Fruit fly (Drosophila melanogaster) whole organism, prepupa: ENCODE data around the gene CG10164.

Experiments
- Blimp-1 ChIP-seq: fragments of 200-800 bp; sonication (Bioruptor generic); optimal IDR thresholded peaks from 3 replicates; lab custom pipeline; 2017; ENCODE audit warnings: missing biosample characterization, missing genetic modification characterization, mild to moderate bottlenecking, moderate library complexity, missing genetic modification reagents
- CG10631 ChIP-seq: fragments of 200-800 bp; sonication (Bioruptor generic); optimal IDR thresholded peaks from 2 replicates; lab custom pipeline; 2016; ENCODE audit warnings: missing biosample characterization, missing genetic modification characterization
- CG10669 ChIP-seq: fragments of 200-800 bp; sonication (Bioruptor generic); optimal IDR thresholded peaks from 3 replicates; lab custom pipeline; 2018; ENCODE audit warnings: missing biosample characterization, mild to moderate bottlenecking, missing genetic modification characterization, moderate library complexity
- CG11294 ChIP-seq: fragments of 200-800 bp; sonication (Bioruptor generic); IDR thresholded peaks from 2 replicates; pipeline ENCODE4 v1.3.6; 2022; ENCODE audit warnings: missing biosample characterization, missing genetic modification characterization
- CG11762 ChIP-seq: fragments of 200-800 bp; sonication (Bioruptor generic); optimal IDR thresholded peaks from 3 replicates; lab custom pipeline; 2016; ENCODE audit warnings: missing biosample characterization, missing genetic modification characterization; ENCODE audit not compliant: insufficient read depth
- CG11902 ChIP-seq: fragments of 200-800 bp; sonication (Bioruptor generic); optimal IDR thresholded peaks from 3 replicates; lab custom pipeline; 2016; ENCODE audit warnings: missing biosample characterization, missing genetic modification characterization
- CG15336 ChIP-seq: fragments of 200-800 bp; sonication (Bioruptor generic); IDR thresholded peaks from 2 replicates; pipeline ENCODE4 v1.3.6; 2022; ENCODE audit warnings: missing biosample characterization, missing genetic modification characterization
- CG16779 ChIP-seq: fragments of 200-800 bp; sonication (Bioruptor generic); optimal IDR thresholded peaks from 3 replicates; lab custom pipeline; 2017; ENCODE audit warnings: missing biosample characterization, mild to moderate bottlenecking, missing genetic modification characterization
- CG3032 ChIP-seq: fragments of 200-800 bp; optimal IDR thresholded peaks from 2 replicates; lab custom pipeline; 2019; ENCODE audit warnings: missing biosample characterization, mild to moderate bottlenecking, missing genetic modification characterization, moderate library complexity
- CG31627 ChIP-seq: fragments of 200-800 bp; sonication (Bioruptor generic); optimal IDR thresholded peaks from 3 replicates; lab custom pipeline; 2016; ENCODE audit warnings: missing biosample characterization, missing genetic modification characterization
- CG32006 ChIP-seq: fragments of 200-800 bp; sonication (Bioruptor generic); optimal IDR thresholded peaks from 3 replicates; lab custom pipeline; 2017; ENCODE audit warnings: missing biosample characterization, mild to moderate bottlenecking, missing genetic modification characterization
- CG34406 ChIP-seq: fragments of 200-800 bp; sonication (Bioruptor generic); optimal IDR thresholded peaks from 3 replicates; lab custom pipeline; 2016; ENCODE audit warnings: missing biosample characterization, missing genetic modification characterization
- CG3919 ChIP-seq: fragments of 200-800 bp; sonication (Bioruptor generic); optimal IDR thresholded peaks from 3 replicates; lab custom pipeline; 2016; ENCODE audit warnings: missing biosample characterization, missing genetic modification characterization
- CG4318 ChIP-seq: fragments of 200-800 bp; sonication (Bioruptor generic); optimal IDR thresholded peaks from 3 replicates; lab custom pipeline; 2017; ENCODE audit warnings: missing biosample characterization, mild to moderate bottlenecking, missing genetic modification characterization
- CG6163 ChIP-seq: fragments of 200-800 bp; sonication (Bioruptor generic); IDR thresholded peaks from 3 replicates; pipeline ENCODE4 v1.3.6; 2022; ENCODE audit warnings: missing biosample characterization, missing genetic modification characterization
- CG6276 ChIP-seq: fragments of 200-800 bp; sonication (Bioruptor generic); optimal IDR thresholded peaks from 2 replicates; lab custom pipeline; 2017; ENCODE audit warnings: missing biosample characterization, mild to moderate bottlenecking, missing genetic modification characterization
- CG6792 ChIP-seq: fragments of 200-800 bp; sonication (Bioruptor generic); optimal IDR thresholded peaks from 3 replicates; lab custom pipeline; 2016; ENCODE audit warnings: missing biosample characterization, missing genetic modification characterization
- CG6808 ChIP-seq: fragments of 200-800 bp; sonication (Bioruptor generic); optimal IDR thresholded peaks from 3 replicates; lab custom pipeline; 2017; ENCODE audit warnings: missing biosample characterization, missing genetic modification characterization, mild to moderate bottlenecking, moderate library complexity, missing genetic modification reagents
- CG7368 ChIP-seq: fragments of 200-800 bp; sonication (Bioruptor generic); optimal IDR thresholded peaks from 3 replicates; lab custom pipeline; 2016; ENCODE audit warnings: missing biosample characterization, missing genetic modification characterization
- CG8119 ChIP-seq: fragments of 200-800 bp; sonication (Bioruptor generic); IDR thresholded peaks from 3 replicates; pipeline ENCODE4 v1.3.6; 2022; ENCODE audit warnings: missing biosample characterization, missing genetic modification characterization
- CG8319 ChIP-seq: fragments of 200-800 bp; sonication (Bioruptor generic); optimal IDR thresholded peaks from 3 replicates; lab custom pipeline; 2016; ENCODE audit warnings: missing biosample characterization, missing genetic modification characterization
- CG8632 ChIP-seq: fragments of 200-800 bp; sonication (Bioruptor generic); optimal IDR thresholded peaks from 3 replicates; lab custom pipeline; 2016; ENCODE audit warnings: missing biosample characterization, missing genetic modification characterization
- Eip78C ChIP-seq: fragments of 200-800 bp; sonication (Bioruptor generic); peaks from one replicate; lab custom pipeline; 2016; ENCODE audit warnings: missing biosample characterization, missing genetic modification characterization
- Ets21C ChIP-seq: fragments of 200-800 bp; sonication (Bioruptor generic); optimal IDR thresholded peaks from 3 replicates; lab custom pipeline; 2016; ENCODE audit warnings: missing biosample characterization, missing genetic modification characterization
- Gug ChIP-seq: fragments of 200-800 bp; sonication (Bioruptor generic); IDR thresholded peaks from 2 replicates; pipeline ENCODE4 v1.3.6; 2022; ENCODE audit warnings: missing biosample characterization, missing genetic modification characterization
- Hr38 ChIP-seq: sonication (Bioruptor generic); optimal IDR thresholded peaks from 2 replicates; lab custom pipeline; 2016; ENCODE audit warnings: missing biosample characterization, missing genetic modification characterization
- Hr39 ChIP-seq: fragments of 200-800 bp; sonication (Bioruptor generic); optimal IDR thresholded peaks from 2 replicates; lab custom pipeline; 2016; ENCODE audit warnings: missing biosample characterization, missing genetic modification characterization
- Hr4 ChIP-seq: fragments of 200-800 bp; sonication (Bioruptor generic); optimal IDR thresholded peaks from 3 replicates; lab custom pipeline; 2016; ENCODE audit warnings: missing biosample characterization, missing genetic modification characterization
- Met ChIP-seq: fragments of 200-800 bp; sonication (Bioruptor generic); optimal IDR thresholded peaks from 3 replicates; lab custom pipeline; 2016; ENCODE audit warnings: missing biosample characterization, missing genetic modification characterization
- OdsH ChIP-seq: fragments of 200-800 bp; sonication (Bioruptor generic); optimal IDR thresholded peaks from 3 replicates; lab custom pipeline; 2016; ENCODE audit warnings: missing biosample characterization, missing genetic modification characterization
- Sox102F ChIP-seq: fragments of 200-800 bp; sonication (Bioruptor generic); optimal IDR thresholded peaks from 2 replicates; lab custom pipeline; 2016; ENCODE audit warnings: missing biosample characterization, mild to moderate bottlenecking, missing genetic modification characterization
- Sox14 ChIP-seq: fragments of 200-800 bp; sonication (Bioruptor generic); optimal IDR thresholded peaks from 3 replicates; lab custom pipeline; 2016; ENCODE audit warnings: missing biosample characterization, missing genetic modification characterization
- Sox15 ChIP-seq: fragments of 200-800 bp; sonication (Bioruptor generic); optimal IDR thresholded peaks from 3 replicates; lab custom pipeline; 2016; ENCODE audit warnings: missing biosample characterization, missing genetic modification characterization
- achi ChIP-seq: fragments of 200-800 bp; sonication (Bioruptor generic); optimal IDR thresholded peaks from 3 replicates; lab custom pipeline; 2016; ENCODE audit warnings: missing biosample characterization, missing genetic modification characterization
- cyc ChIP-seq: fragments of 200-800 bp; sonication (Bioruptor generic); optimal IDR thresholded peaks from 3 replicates; lab custom pipeline; 2016; ENCODE audit warnings: missing biosample characterization, missing genetic modification characterization
- dac ChIP-seq: fragments of 200-800 bp; sonication (Bioruptor generic); optimal IDR thresholded peaks from 2 replicates; lab custom pipeline; 2017; ENCODE audit warnings: missing biosample characterization, mild to moderate bottlenecking, missing genetic modification characterization
- eg ChIP-seq: fragments of 200-800 bp; sonication (Bioruptor generic); IDR thresholded peaks from 3 replicates; pipeline ENCODE4 v1.3.6; 2022; ENCODE audit warnings: missing biosample characterization, missing genetic modification characterization
- esn ChIP-seq: fragments of 200-800 bp; sonication (Bioruptor generic); optimal IDR thresholded peaks from 2 replicates; lab custom pipeline; 2016; ENCODE audit warnings: missing biosample characterization, mild to moderate bottlenecking, missing genetic modification characterization, moderate library complexity
- fd85E ChIP-seq: fragments of 200-800 bp; sonication (Bioruptor generic); optimal IDR thresholded peaks from 3 replicates; lab custom pipeline; 2016; ENCODE audit warnings: missing biosample characterization, missing genetic modification characterization
- fkh ChIP-seq: fragments of 200-800 bp; sonication (Bioruptor generic); optimal IDR thresholded peaks from 3 replicates; lab custom pipeline; 2017; ENCODE audit warnings: missing biosample characterization, mild to moderate bottlenecking, missing genetic modification characterization, moderate library complexity
- lz ChIP-seq: fragments of 200-800 bp; sonication (Bioruptor generic); optimal IDR thresholded peaks from 3 replicates; lab custom pipeline; 2016; ENCODE audit warnings: missing biosample characterization, missing genetic modification characterization
- net ChIP-seq: fragments of 200-800 bp; sonication (Bioruptor generic); optimal IDR thresholded peaks from 3 replicates; lab custom pipeline; 2016; ENCODE audit warnings: missing biosample characterization, missing genetic modification characterization
- spab ChIP-seq: fragments of 200-800 bp; sonication (Bioruptor generic); optimal IDR thresholded peaks from 2 replicates; lab custom pipeline; 2017; ENCODE audit warnings: missing biosample characterization, mild to moderate bottlenecking, missing genetic modification characterization, missing genetic modification reagents
- ss ChIP-seq, 2 experiments: fragments of 200-800 bp; sonication (Bioruptor generic); optimal IDR thresholded peaks; 2 replicates in 1 of 2; 3 replicates in 1 of 2; lab custom pipeline; 2017 to 2018; ENCODE audit warnings: mild to moderate bottlenecking in 2 of 2, missing biosample characterization in 2 of 2, missing genetic modification characterization in 2 of 2, moderate library complexity in 1 of 2
- svp ChIP-seq: fragments of 200-800 bp; sonication (Bioruptor generic); peaks from one replicate; lab custom pipeline; 2016; ENCODE audit warnings: missing biosample characterization, missing genetic modification characterization
- topi ChIP-seq: fragments of 200-800 bp; sonication (Bioruptor generic); optimal IDR thresholded peaks from 3 replicates; lab custom pipeline; 2016; ENCODE audit warnings: missing biosample characterization, missing genetic modification characterization
- vri ChIP-seq: fragments of 200-800 bp; sonication (Bioruptor generic); optimal IDR thresholded peaks from 3 replicates; lab custom pipeline; 2016; ENCODE audit warnings: missing biosample characterization, mild to moderate bottlenecking, missing genetic modification characterization

The CG10164 gene

DNA sequence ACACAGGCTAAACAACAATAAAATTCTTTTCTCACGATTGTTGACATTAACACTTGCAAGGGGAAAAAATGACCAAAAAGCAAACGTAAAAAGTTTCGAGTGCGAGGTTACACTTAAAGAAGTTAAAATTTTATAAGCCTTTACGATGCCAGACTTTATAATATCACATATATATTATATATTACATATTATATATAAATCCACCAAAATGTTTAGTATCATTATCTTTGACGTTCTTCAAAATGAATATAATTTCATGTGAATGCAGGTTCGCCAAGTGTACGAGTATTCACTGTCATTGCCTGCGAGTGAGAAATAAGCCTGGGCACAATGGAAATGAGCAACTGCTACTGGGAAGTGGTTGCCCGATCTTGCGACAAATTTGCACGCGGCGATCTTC is 48.4 kb downstream of the CG10164 start (continued):
- TF ChIP-seq esn, result peak; percentile 81
- TF ChIP-seq CG3032 (tag; lab: Kevin White, UChicago), result peak; percentile 64
- peak; percentile 79 for TF ChIP-seq CG10631 (GFP tag; lab: Kevin White, UChicago)
- peak; percentile 65 for TF ChIP-seq CG8319
- peak; percentile 90 for TF ChIP-seq Eip78C (GFP tag; lab: Kevin White, UChicago)
- TF ChIP-seq Hr39, result peak; percentile 33
- TF ChIP-seq topi (GFP tag; lab: Kevin White, UChicago), result peak; percentile 67
- peak; percentile 58 for TF ChIP-seq spab
- peak; percentile 75 for TF ChIP-seq achi (GFP tag; lab: Kevin White, UChicago)
- TF ChIP-seq svp (GFP tag; lab: Kevin White, UChicago), result peak; percentile 91
- TF ChIP-seq Hr38 (GFP tag; lab: Kevin White, UChicago), result no peak
- TF ChIP-seq CG31627, result peak; percentile 47
- TF ChIP-seq CG8119 (GFP tag; lab: Robert Waterston, UW), result peak; percentile 56
- no peak for TF ChIP-seq CG4318 (GFP tag; lab: Kevin White, UChicago)
- TF ChIP-seq cyc, result peak; percentile 57
- peak; percentile 65 for TF ChIP-seq CG3919 (GFP tag; lab: Kevin White, UChicago)
- peak; percentile 70 for TF ChIP-seq CG10669 (GFP tag; lab: Kevin White, UChicago)
- peak; percentile 55 for TF ChIP-seq Blimp-1
- peak; percentile 79 for TF ChIP-seq CG6792 (GFP tag; lab: Kevin White, UChicago)
- TF ChIP-seq Hr4 (GFP tag; lab: Kevin White, UChicago), result no peak
- peak; percentile 70 for TF ChIP-seq Met (GFP tag; lab: Kevin White, UChicago)
- peak; percentile 49 for TF ChIP-seq CG6808 (GFP tag; lab: Kevin White, UChicago)
- peak; percentile 84 for TF ChIP-seq CG8632 (GFP tag; lab: Kevin White, UChicago)
- TF ChIP-seq CG11762 (GFP tag; lab: Kevin White, UChicago), result peak; percentile 78
- peak; percentile 24 for TF ChIP-seq Sox14 (GFP tag; lab: Kevin White, UChicago)
- TF ChIP-seq CG11294 (GFP tag; lab: Robert Waterston, UW), result no peak
- TF ChIP-seq Sox102F (GFP tag; lab: Kevin White, UChicago), result peak; percentile 68
- peak; percentile 39 for TF ChIP-seq lz
- peak; percentile 54 for TF ChIP-seq net
- TF ChIP-seq CG32006, result peak; percentile 39
- TF ChIP-seq fd85E (GFP tag; lab: Kevin White, UChicago), result no peak
- TF ChIP-seq OdsH (GFP tag; lab: Kevin White, UChicago), result peak; percentile 72
- no peak for TF ChIP-seq Ets21C (GFP tag; lab: Kevin White, UChicago)
- TF ChIP-seq eg (GFP tag; lab: Robert Waterston, UW), result peak; percentile 51; the same call in 2 of the 3 replicates
- TF ChIP-seq CG6276 (GFP tag; lab: Kevin White, UChicago), result no peak
- TF ChIP-seq vri, result peak; percentile 53
- TF ChIP-seq, all 60 proteins: peak for 49

- no peak for TF ChIP-seq lz
These were observed 49.4 kb downstream of the CG10164 start, which contains the start of gene CG34289 for dm6 chr3R:23507376-23507775. Gene CG34289, minus strand, starts transcription at chr3R:23507476.

DNA sequence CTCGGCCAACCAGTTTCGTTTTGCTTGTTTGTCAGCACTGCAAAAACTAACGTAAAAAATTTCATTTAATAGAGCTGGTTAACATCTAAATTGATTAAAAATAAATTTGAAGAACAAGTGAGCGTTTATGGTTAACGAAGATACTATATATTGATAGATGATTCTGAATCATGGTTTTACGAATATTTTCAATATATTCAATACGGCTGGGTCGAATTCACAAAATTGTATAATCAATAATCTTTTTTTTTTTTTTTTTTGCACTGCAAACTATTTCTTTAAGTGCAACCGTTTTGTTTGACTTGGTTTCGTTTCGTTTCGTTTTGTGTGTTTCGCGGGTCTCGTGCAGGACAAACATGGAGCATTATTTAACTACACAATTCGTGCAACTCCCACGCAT is 52.0 kb downstream of the CG10164 start:
- TF ChIP-seq CG11762 (GFP tag; lab: Kevin White, UChicago) (peak; percentile 25), CG11902 (GFP tag; lab: Kevin White, UChicago) (no peak), dac (peak; percentile 10), fkh (GFP tag; lab: Kevin White, UChicago) (no peak), Sox15 (GFP tag; lab: Kevin White, UChicago) (no peak), CG16779 (no peak), ss (GFP tag; optimal IDR thresholded peaks at IDR 0.05; lab: Kevin White, UChicago) (no peak), Hr39 (peak; percentile 53), CG11294 (GFP tag; lab: Robert Waterston, UW) (no peak), CG7368 (GFP tag; lab: Kevin White, UChicago) (no peak), vri (peak; percentile 36), Hr4 (GFP tag; lab: Kevin White, UChicago) (peak; percentile 69), CG34406 (peak; percentile 28), CG4318 (GFP tag; lab: Kevin White, UChicago) (peak; percentile 31), CG3032 (tag; lab: Kevin White, UChicago) (no peak), lz (peak; percentile 60), achi (GFP tag; lab: Kevin White, UChicago) (peak; percentile 41), Blimp-1 (no peak), CG6163 (GFP tag; lab: Robert Waterston, UW) (peak; percentile 40; the same call in 1 of the 3 replicates), net (peak; percentile 46), Gug (0 out of 2 replicates have a peak, but pooled peaks have one; percentile 11), CG15336 (GFP tag; lab: Robert Waterston, UW) (peak; percentile 87), OdsH (GFP tag; lab: Kevin White, UChicago) (peak; percentile 26), CG10631 (GFP tag; lab: Kevin White, UChicago) (peak; percentile 22), CG6276 (GFP tag; lab: Kevin White, UChicago) (peak; percentile 82), CG10669 (GFP tag; lab: Kevin White, UChicago) (no peak), fd85E (GFP tag; lab: Kevin White, UChicago) (no peak), CG6808 (GFP tag; lab: Kevin White, UChicago) (no peak)
